Worm (Caenorhabditis elegans): ENCODE data around the gene eel-1.

The eel-1 gene

ce11 chrIV:3028842-3029241, 21.1 kb downstream of the eel-1 start, which contains the start of gene ndnf-1:
TSS of gene ndnf-1 (minus strand) at chrIV:3028942.
- TF ChIP-seq sma-9 (GFP tag; optimal IDR thresholded peaks at IDR 0.05) (no peak), sma-9 (tag; optimal IDR thresholded peaks at IDR 0.05) (no peak), ZK546.5 (tag; optimal IDR thresholded peaks at IDR 0.05) (no peak), ztf-11 (tag; optimal IDR thresholded peaks at IDR 0.05) (no peak), fos-1 (tag; optimal IDR thresholded peaks at IDR 0.05) (no peak), nhr-23 (tag; optimal IDR thresholded peaks at IDR 0.05) (no peak), R02D3.7 (tag; optimal IDR thresholded peaks at IDR 0.05) (no peak), mdl-1 (tag; optimal IDR thresholded peaks at IDR 0.05) (no peak), elt-3 (tag; optimal IDR thresholded peaks at IDR 0.05) (no peak), egl-27 (tag; optimal IDR thresholded peaks at IDR 0.05) (no peak), lin-11 (tag; optimal IDR thresholded peaks at IDR 0.05) (no peak), ceh-16 (tag; optimal IDR thresholded peaks at IDR 0.05) (no peak), lsy-2 (tag; optimal IDR thresholded peaks at IDR 0.05) (no peak), unc-39 (tag; optimal IDR thresholded peaks at IDR 0.05) (no peak), dmd-4 (tag; optimal IDR thresholded peaks at IDR 0.05) (no peak)

ce11 chrIV:3025874-3026609, 23.9 kb downstream of the eel-1 start:
- TF ChIP-seq nhr-10 (tag; optimal IDR thresholded peaks at IDR 0.05): no peak
- TF ChIP-seq C34F6.9 (tag; optimal IDR thresholded peaks at IDR 0.05): peak; percentile 36
- TF ChIP-seq lin-13 (GFP tag; optimal IDR thresholded peaks at IDR 0.05): no peak
- TF ChIP-seq skn-1 (tag; optimal IDR thresholded peaks at IDR 0.05): no peak
- TF ChIP-seq lsy-2 (tag; optimal IDR thresholded peaks at IDR 0.05): peak in 1 of 2 experiments; percentile 50
- TF ChIP-seq Y55F3AM.14 (GFP tag; optimal IDR thresholded peaks at IDR 0.05): no peak
- TF ChIP-seq sem-4 (tag; optimal IDR thresholded peaks at IDR 0.05): no peak
- TF ChIP-seq ZK546.5 (tag; optimal IDR thresholded peaks at IDR 0.05): no peak
- peak; percentile 61 for TF ChIP-seq nhr-129 (tag; optimal IDR thresholded peaks at IDR 0.05)
- peak; percentile 82 for TF ChIP-seq sma-9 (GFP tag; optimal IDR thresholded peaks at IDR 0.05)
- TF ChIP-seq sma-9 (tag; optimal IDR thresholded peaks at IDR 0.05): no peak
- peak; percentile 61 for TF ChIP-seq F13H6.1 (tag; optimal IDR thresholded peaks at IDR 0.05)
- TF ChIP-seq nhr-12 (tag; optimal IDR thresholded peaks at IDR 0.05): no peak
- TF ChIP-seq ceh-16 (tag; optimal IDR thresholded peaks at IDR 0.05): no peak
- peak; percentile 49 for TF ChIP-seq ztf-4 (tag; optimal IDR thresholded peaks at IDR 0.05)

DNA sequence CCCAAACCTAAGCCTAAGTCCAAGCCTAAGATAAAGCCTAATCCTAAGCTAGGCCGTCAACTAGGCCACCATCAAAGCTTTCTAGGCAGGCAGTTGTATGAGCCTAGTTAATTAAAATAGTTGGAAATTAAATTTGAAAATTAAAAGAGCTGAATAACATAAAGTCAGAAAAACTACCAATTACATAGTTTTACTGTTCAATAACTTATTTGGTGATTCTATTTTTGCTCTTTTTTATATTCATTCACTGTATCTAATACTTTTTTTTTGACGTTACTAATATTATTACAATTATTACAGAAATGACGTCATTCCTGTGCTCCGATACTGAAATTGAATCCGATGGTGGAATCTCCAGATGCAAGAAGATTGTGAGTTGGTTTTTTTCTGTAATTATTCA, 30.5 kb downstream of the eel-1 start, which contains the start of gene lin-22:
TSS of gene lin-22 (plus strand) at position 301 of the 400 bp plus-strand sequence.
- no peak for TF ChIP-seq egl-27 (tag; optimal IDR thresholded peaks at IDR 0.05)
- TF ChIP-seq dmd-4 (tag; optimal IDR thresholded peaks at IDR 0.05): no peak
- no peak for TF ChIP-seq nhr-12 (tag; optimal IDR thresholded peaks at IDR 0.05)
- no peak for TF ChIP-seq nhr-77 (tag; optimal IDR thresholded peaks at IDR 0.05)
- TF ChIP-seq peb-1 (tag; optimal IDR thresholded peaks at IDR 0.05): no peak
- TF ChIP-seq lin-13 (GFP tag; optimal IDR thresholded peaks at IDR 0.05): no peak
- no peak for TF ChIP-seq C34F6.9 (tag; optimal IDR thresholded peaks at IDR 0.05)
- TF ChIP-seq nhr-237 (tag; optimal IDR thresholded peaks at IDR 0.05): no peak
- TF ChIP-seq lin-11 (tag; optimal IDR thresholded peaks at IDR 0.05): no peak
- TF ChIP-seq ZK546.5 (tag; optimal IDR thresholded peaks at IDR 0.05): no peak

- TF ChIP-seq C34F6.9 (tag; optimal IDR thresholded peaks at IDR 0.05) (no peak), lsy-2 (tag; optimal IDR thresholded peaks at IDR 0.05) (peak in 1 of 2 experiments; percentile 50), egl-27 (tag; optimal IDR thresholded peaks at IDR 0.05) (no peak)
Measured at ce11 chrIV:3018588-3018987, 31.3 kb downstream of the eel-1 start.

DNA sequence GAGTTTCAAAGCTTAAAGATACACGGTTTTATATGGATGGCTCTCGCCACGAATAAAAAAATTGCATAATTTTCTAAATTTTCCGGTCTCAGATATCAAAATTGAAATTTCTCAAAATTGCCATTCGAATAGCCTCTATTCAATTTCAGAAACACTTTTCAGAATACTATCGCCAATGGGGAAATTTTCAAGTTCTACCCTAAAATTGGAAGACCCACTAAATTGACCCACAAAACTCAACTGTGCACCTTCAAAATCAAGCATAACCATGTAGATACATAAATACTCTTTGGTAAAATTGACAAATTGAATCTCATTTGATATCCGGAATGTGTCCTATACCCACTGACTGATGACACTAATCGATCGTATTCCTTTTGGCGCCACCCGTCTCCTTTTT, 33.7 kb downstream of the eel-1 start:
- no peak for TF ChIP-seq nhr-23 (tag; optimal IDR thresholded peaks at IDR 0.05)
- TF ChIP-seq dmd-4 (tag; optimal IDR thresholded peaks at IDR 0.05): no peak
- TF ChIP-seq unc-62 (GFP tag; optimal IDR thresholded peaks at IDR 0.05): no peak
- no peak for TF ChIP-seq nhr-21 (tag; optimal IDR thresholded peaks at IDR 0.05)
- TF ChIP-seq lin-39 (tag; optimal IDR thresholded peaks at IDR 0.05): no peak
- no peak for TF ChIP-seq ama-1 (optimal IDR thresholded peaks at IDR 0.05)
- no peak for TF ChIP-seq zag-1 (tag; optimal IDR thresholded peaks at IDR 0.05)
- no peak for TF ChIP-seq gmeb-1 (tag; optimal IDR thresholded peaks at IDR 0.05)
- no peak for TF ChIP-seq sma-3 (GFP tag; optimal IDR thresholded peaks at IDR 0.05)
- no peak for TF ChIP-seq snpc-4 (tag; optimal IDR thresholded peaks at IDR 0.05)
- no peak for TF ChIP-seq sma-9 (GFP tag; optimal IDR thresholded peaks at IDR 0.05)
- TF ChIP-seq sma-9 (tag; optimal IDR thresholded peaks at IDR 0.05): no peak

Measured in whole organism, L2 larva.